Fruit fly (Drosophila melanogaster) whole organism, embryonic: ENCODE measurements around the gene CG32023.
A peak's percentile ranks its signal among the peaks of the same experiment; 100 is the strongest.

Experiments
- Adf1 ChIP-seq: fragments of 200-800 bp; sonication (Bioruptor generic); IDR thresholded peaks from 2 replicates; pipeline ENCODE4 v1.3.6; 2022; ENCODE audit warnings: missing biosample characterization, missing genetic modification characterization
- Asciz ChIP-seq: fragments of 200-800 bp; sonication (Bioruptor generic); optimal IDR thresholded peaks from 2 replicates; lab custom pipeline; 2017; ENCODE audit warnings: missing biosample characterization, mild to moderate bottlenecking, missing genetic modification characterization, missing genetic modification reagents
- Atf3 ChIP-seq: fragments of 200-800 bp; sonication (Bioruptor generic); optimal IDR thresholded peaks from 3 replicates; lab custom pipeline; 2016; ENCODE audit warnings: missing biosample characterization, missing genetic modification characterization
- Atf6 ChIP-seq: fragments of 200-800 bp; sonication (Bioruptor generic); IDR thresholded peaks from 2 replicates; pipeline ENCODE4 v1.3.6; 2022; ENCODE audit warnings: missing biosample characterization, missing genetic modification characterization
- Awh ChIP-seq: fragments of 200-800 bp; sonication (Bioruptor generic); IDR thresholded peaks from 2 replicates; pipeline ENCODE4, ENCODE4 v1.3.6; 2022; ENCODE audit warnings: missing biosample characterization, missing genetic modification characterization
- B-H1 ChIP-seq: fragments of 200-800 bp; sonication (Bioruptor generic); IDR thresholded peaks from 3 replicates; pipeline ENCODE4 v1.3.6; 2022; ENCODE audit warnings: missing biosample characterization, missing genetic modification characterization
- CG12744 ChIP-seq: fragments of 200-800 bp; sonication (Bioruptor generic); optimal IDR thresholded peaks from 2 replicates; lab custom pipeline; 2016; ENCODE audit warnings: missing biosample characterization, missing genetic modification characterization
- CG14014 ChIP-seq: fragments of 200-800 bp; sonication (Bioruptor generic); IDR thresholded peaks from 2 replicates; pipeline ENCODE4 v1.3.6; 2022; ENCODE audit warnings: missing biosample characterization, missing genetic modification characterization
- CG14050 ChIP-seq: fragments of 200-800 bp; sonication (Bioruptor generic); IDR thresholded peaks from 3 replicates; pipeline ENCODE4 v1.3.6; 2022; ENCODE audit warnings: missing biosample characterization, missing genetic modification characterization
- CG14667 ChIP-seq: fragments of 200-800 bp; sonication (Bioruptor generic); IDR thresholded peaks from 2 replicates; pipeline ENCODE4 v1.3.6; 2022; ENCODE audit warnings: missing biosample characterization, missing genetic modification characterization
- CG1529 ChIP-seq: fragments of 200-800 bp; sonication (Bioruptor generic); optimal IDR thresholded peaks from 3 replicates; lab custom pipeline; 2018; ENCODE audit warnings: missing biosample characterization, missing genetic modification characterization
- CG15601 ChIP-seq: fragments of 200-800 bp; sonication (Bioruptor generic); optimal IDR thresholded peaks from 3 replicates; lab custom pipeline; 2019; ENCODE audit warnings: missing biosample characterization, mild to moderate bottlenecking, missing genetic modification characterization, moderate library complexity
- CG15696 ChIP-seq: fragments of 200-800 bp; sonication (Bioruptor generic); optimal IDR thresholded peaks from 2 replicates; lab custom pipeline; 2019; ENCODE audit warnings: missing biosample characterization, mild to moderate bottlenecking, missing genetic modification characterization, moderate library complexity
- CG1603 ChIP-seq: fragments of 200-800 bp; sonication (Bioruptor generic); optimal IDR thresholded peaks from 2 replicates; lab custom pipeline; 2019; ENCODE audit warnings: missing biosample characterization, mild to moderate bottlenecking, missing genetic modification characterization, moderate library complexity
- CG16815 ChIP-seq: fragments of 200-800 bp; sonication (Bioruptor generic); optimal IDR thresholded peaks from 3 replicates; lab custom pipeline; 2017; ENCODE audit warnings: missing biosample characterization, mild to moderate bottlenecking, missing genetic modification characterization
- CG17328 ChIP-seq: fragments of 200-800 bp; sonication (Bioruptor generic); IDR thresholded peaks from 2 replicates; pipeline ENCODE4 v1.3.6; 2022; ENCODE audit warnings: missing biosample characterization, missing genetic modification characterization
- CG17912 ChIP-seq: fragments of 200-800 bp; sonication (Bioruptor generic); optimal IDR thresholded peaks from 2 replicates; lab custom pipeline; 2018; ENCODE audit warnings: missing biosample characterization, mild to moderate bottlenecking, missing genetic modification characterization
- CG3163 ChIP-seq: fragments of 200-800 bp; sonication (Bioruptor generic); optimal IDR thresholded peaks from 3 replicates; lab custom pipeline; 2016; ENCODE audit warnings: missing biosample characterization, missing genetic modification characterization
- CG3847 ChIP-seq: fragments of 200-800 bp; sonication (Bioruptor generic); IDR thresholded peaks from 2 replicates; pipeline ENCODE4 v1.3.6; 2022; ENCODE audit warnings: missing biosample characterization, missing genetic modification characterization
- CG3995 ChIP-seq: fragments of 200-800 bp; sonication (Bioruptor generic); optimal IDR thresholded peaks from 3 replicates; lab custom pipeline; 2016; ENCODE audit warnings: missing biosample characterization, missing genetic modification characterization
- CG4424 ChIP-seq: fragments of 200-800 bp; sonication (Bioruptor generic); optimal IDR thresholded peaks from 3 replicates; lab custom pipeline; 2016; ENCODE audit warnings: missing biosample characterization, missing genetic modification characterization
- CG4707 ChIP-seq: fragments of 200-800 bp; sonication (Bioruptor generic); optimal IDR thresholded peaks from 2 replicates; lab custom pipeline; 2018; ENCODE audit warnings: missing biosample characterization, mild to moderate bottlenecking, missing genetic modification characterization, moderate library complexity
- CG4730 ChIP-seq: fragments of 200-800 bp; sonication (Bioruptor generic); IDR thresholded peaks from 2 replicates; pipeline ENCODE4 v1.3.6; 2022; ENCODE audit warnings: missing biosample characterization, missing genetic modification characterization
- CG4820 ChIP-seq: fragments of 200-800 bp; sonication (Bioruptor generic); optimal IDR thresholded peaks from 3 replicates; lab custom pipeline; 2016; ENCODE audit warnings: missing biosample characterization, missing genetic modification characterization
- CG5953 ChIP-seq: fragments of 200-800 bp; sonication (Bioruptor generic); IDR thresholded peaks from 2 replicates; pipeline ENCODE4 v1.3.6; 2022; ENCODE audit warnings: missing biosample characterization, missing genetic modification characterization
- CG7786 ChIP-seq: fragments of 200-800 bp; sonication (Bioruptor generic); optimal IDR thresholded peaks from 2 replicates; lab custom pipeline; 2016; ENCODE audit warnings: missing biosample characterization, missing genetic modification characterization
- CG8359 ChIP-seq: fragments of 200-800 bp; sonication (Bioruptor generic); optimal IDR thresholded peaks from 2 replicates; lab custom pipeline; 2017; ENCODE audit warnings: missing biosample characterization, mild to moderate bottlenecking, missing genetic modification characterization, borderline replicate concordance
- Fer3 ChIP-seq: fragments of 200-800 bp; sonication (Bioruptor generic); optimal IDR thresholded peaks from 2 replicates; lab custom pipeline; 2018; ENCODE audit warnings: missing biosample characterization, mild to moderate bottlenecking, missing genetic modification characterization, moderate library complexity
- Hmx ChIP-seq: fragments of 200-800 bp; sonication (Bioruptor generic); optimal IDR thresholded peaks from 2 replicates; lab custom pipeline; 2016; ENCODE audit warnings: missing biosample characterization, missing genetic modification characterization
- Mes4 ChIP-seq: fragments of 200-800 bp; sonication (Bioruptor generic); optimal IDR thresholded peaks from 2 replicates; lab custom pipeline; 2016; ENCODE audit warnings: missing biosample characterization, missing genetic modification characterization
- Trl ChIP-seq, 3 experiments: fragments of >200 bp in 2 of 3; fragments of 200-800 bp in 1 of 3; sonication (Bioruptor generic) in 1 of 3; optimal IDR thresholded peaks; 2 replicates in 1 of 3; 3 replicates in 2 of 3; lab custom pipeline; 2016 to 2017; ENCODE audit warnings: missing biosample characterization in 1 of 3, missing genetic modification characterization in 1 of 3
- chif ChIP-seq, 2 experiments: fragments of 200-800 bp; sonication (Bioruptor generic); optimal IDR thresholded peaks; 3 replicates each; lab custom pipeline; 2016; ENCODE audit warnings: missing biosample characterization in 2 of 2, missing genetic modification characterization in 2 of 2
- chinmo ChIP-seq: fragments of 200-800 bp; sonication (Bioruptor generic); IDR thresholded peaks from 4 replicates; pipeline ENCODE4 v1.3.6; 2022; ENCODE audit warnings: missing biosample characterization, missing genetic modification characterization; ENCODE audit not compliant: partially characterized antibody
- crc ChIP-seq: fragments of 200-800 bp; sonication (Bioruptor generic); optimal IDR thresholded peaks from 2 replicates; lab custom pipeline; 2016; ENCODE audit warnings: missing biosample characterization, missing genetic modification characterization
- emc ChIP-seq: fragments of 200-800 bp; sonication (Bioruptor generic); optimal IDR thresholded peaks from 2 replicates; lab custom pipeline; 2016; ENCODE audit warnings: missing biosample characterization, missing genetic modification characterization
- gce ChIP-seq: fragments of 200-800 bp; sonication (Bioruptor generic); IDR thresholded peaks from 3 replicates; pipeline ENCODE4 v1.3.6; 2022; ENCODE audit warnings: missing biosample characterization, missing genetic modification characterization
- insv ChIP-seq, 2 experiments: fragments of 200-800 bp; sonication (Bioruptor generic); optimal IDR thresholded peaks; 3 replicates each; lab custom pipeline; 2016 to 2018; ENCODE audit warnings: missing biosample characterization in 2 of 2, missing genetic modification characterization in 2 of 2
- kah ChIP-seq: fragments of 200-800 bp; sonication (Bioruptor generic); optimal IDR thresholded peaks from 2 replicates; lab custom pipeline; 2018; ENCODE audit warnings: missing biosample characterization, mild to moderate bottlenecking, missing genetic modification characterization
- klu ChIP-seq: fragments of 200-800 bp; sonication (Bioruptor generic); IDR thresholded peaks from 2 replicates; pipeline ENCODE4 v1.3.6; 2022; ENCODE audit warnings: missing biosample characterization, missing genetic modification characterization
- lbe ChIP-seq: fragments of 200-800 bp; sonication (Bioruptor generic); optimal IDR thresholded peaks from 2 replicates; lab custom pipeline; 2016; ENCODE audit warnings: missing biosample characterization, mild to moderate bottlenecking, missing genetic modification characterization
- maf-S ChIP-seq: fragments of 200-800 bp; sonication (Bioruptor generic); optimal IDR thresholded peaks from 2 replicates; lab custom pipeline; 2016; ENCODE audit warnings: missing biosample characterization, missing genetic modification characterization
- mld ChIP-seq: fragments of 200-800 bp; sonication (Bioruptor generic); IDR thresholded peaks from 3 replicates; pipeline ENCODE4 v1.3.6; 2022; ENCODE audit warnings: missing biosample characterization, missing genetic modification characterization; ENCODE audit not compliant: partially characterized antibody
- ranshi ChIP-seq: fragments of 200-800 bp; sonication (Bioruptor generic); IDR thresholded peaks from 2 replicates; pipeline ENCODE4 v1.3.6; 2022; ENCODE audit warnings: missing biosample characterization, missing genetic modification characterization
- schlank ChIP-seq: fragments of 200-800 bp; sonication (Bioruptor generic); optimal IDR thresholded peaks from 2 replicates; lab custom pipeline; 2018; ENCODE audit warnings: missing biosample characterization, mild to moderate bottlenecking, missing genetic modification characterization
- slbo ChIP-seq: fragments of 200-800 bp; sonication (Bioruptor generic); IDR thresholded peaks from 2 replicates; pipeline ENCODE4 v1.3.6; 2022; ENCODE audit warnings: missing biosample characterization, missing genetic modification characterization
- slp2 ChIP-seq: fragments of 200-800 bp; sonication (Bioruptor generic); optimal IDR thresholded peaks from 2 replicates; lab custom pipeline; 2016; ENCODE audit warnings: missing biosample characterization, missing genetic modification characterization
- so ChIP-seq: fragments of 200-800 bp; sonication (Bioruptor generic); IDR thresholded peaks from 3 replicates; pipeline ENCODE4 v1.3.6; 2022; ENCODE audit warnings: missing biosample characterization, missing genetic modification characterization
- tin ChIP-seq: fragments of 200-800 bp; sonication (Bioruptor generic); optimal IDR thresholded peaks from 3 replicates; lab custom pipeline; 2016; ENCODE audit warnings: missing biosample characterization, missing genetic modification characterization
- tna ChIP-seq: fragments of 200-800 bp; sonication (Bioruptor generic); IDR thresholded peaks from 2 replicates; pipeline ENCODE4 v1.3.6; 2022; ENCODE audit warnings: missing biosample characterization, missing genetic modification characterization; ENCODE audit not compliant: partially characterized antibody
- wdn ChIP-seq: fragments of 200-800 bp; sonication (Bioruptor generic); IDR thresholded peaks from 2 replicates; pipeline ENCODE4 v1.3.6; 2022; ENCODE audit warnings: missing biosample characterization, missing genetic modification characterization
- zfh2 ChIP-seq: fragments of 200-800 bp; sonication (Bioruptor generic); optimal IDR thresholded peaks from 2 replicates; lab custom pipeline; 2016; ENCODE audit warnings: missing biosample characterization, missing genetic modification characterization

CG32023 gene

DNA sequence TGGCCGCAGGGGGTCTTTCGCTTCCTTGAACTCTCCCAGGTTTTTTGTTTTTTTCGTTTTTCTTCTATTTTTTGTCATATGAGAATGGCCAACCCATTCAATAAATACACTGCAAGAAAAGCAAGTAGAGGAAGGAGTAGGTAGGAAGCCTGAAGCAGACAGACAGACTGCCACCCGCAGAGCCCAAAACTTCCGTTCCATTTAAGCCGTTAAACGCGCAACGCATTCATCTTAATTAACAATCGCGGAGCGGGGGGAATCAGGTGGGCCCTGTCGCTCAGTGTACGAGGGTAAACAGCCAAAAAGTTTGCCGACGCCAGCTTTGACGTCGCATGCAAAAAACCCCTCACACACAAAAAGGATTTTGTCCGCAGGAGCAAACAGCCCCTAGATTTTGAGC, 48.9 kb upstream of the CG32023 start (continued):
- TF ChIP-seq Atf6 (GFP tag; lab: Robert Waterston, UW): peak; percentile 54
- TF ChIP-seq CG4424 (GFP tag; lab: Kevin White, UChicago): peak; percentile 17
- no peak for TF ChIP-seq wdn (GFP tag; lab: Robert Waterston, UW)
- no peak for TF ChIP-seq emc
- no peak for TF ChIP-seq chif (GFP tag; optimal IDR thresholded peaks at IDR 0.05; lab: Kevin White, UChicago)
- TF ChIP-seq B-H1 (GFP tag; lab: Robert Waterston, UW): peak; percentile 33; the same call in 2 of the 3 replicates
- peak; percentile 17; the same call in 1 of the 2 replicates for TF ChIP-seq Awh
- peak; percentile 37; the same call in 1 of the 2 replicates for TF ChIP-seq ranshi (GFP tag; lab: Robert Waterston, UW)
- TF ChIP-seq tna (GFP tag; lab: Robert Waterston, UW): no peak
- no peak for TF ChIP-seq CG4730
- TF ChIP-seq CG14050 (GFP tag; lab: Robert Waterston, UW): no peak
- TF ChIP-seq Asciz (GFP tag; lab: Kevin White, UChicago): no peak
- TF ChIP-seq CG17912: no peak
- 0 out of 3 replicates have a peak, but pooled peaks have one; percentile 24 for TF ChIP-seq gce (GFP tag; lab: Robert Waterston, UW)
- no peak for TF ChIP-seq CG1529 (GFP tag; lab: Kevin White, UChicago)
- no peak for TF ChIP-seq CG15601 (tag; lab: Kevin White, UChicago)
- TF ChIP-seq Adf1 (GFP tag; lab: Robert Waterston, UW): no peak
- peak; percentile 6 for TF ChIP-seq Fer3
- TF ChIP-seq CG3163: no peak
- no peak for TF ChIP-seq insv (GFP tag; optimal IDR thresholded peaks at IDR 0.05; lab: Kevin White, UChicago)
- peak; percentile 24; the same call in 1 of the 2 replicates for TF ChIP-seq CG3847 (GFP tag; lab: Robert Waterston, UW)
- 0 out of 2 replicates have a peak, but pooled peaks have one; percentile 32 for TF ChIP-seq CG14667
- TF ChIP-seq CG12744 (GFP tag; lab: Kevin White, UChicago): no peak
- no peak for TF ChIP-seq Hmx (GFP tag; lab: Kevin White, UChicago)
- 0 out of 2 replicates have a peak, but pooled peaks have one; percentile 15 for TF ChIP-seq CG17328 (GFP tag; lab: Robert Waterston, UW)
- TF ChIP-seq CG3995 (GFP tag; lab: Kevin White, UChicago): no peak
- TF ChIP-seq CG1603: peak; percentile 56
- no peak for TF ChIP-seq CG15696
- TF ChIP-seq chinmo: 0 out of 4 replicates have a peak, but pooled peaks have one; percentile 21
- peak; percentile 49; the same call in 1 of the 2 replicates for TF ChIP-seq CG5953 (GFP tag; lab: Robert Waterston, UW)
- TF ChIP-seq CG4820 (GFP tag; lab: Kevin White, UChicago): no peak
- TF ChIP-seq tin (GFP tag; lab: Kevin White, UChicago): no peak
- TF ChIP-seq slbo (GFP tag; lab: Robert Waterston, UW): peak; percentile 82
- TF ChIP-seq mld (GFP tag; lab: Robert Waterston, UW): no peak
- TF ChIP-seq crc (GFP tag; lab: Kevin White, UChicago): no peak
- no peak for TF ChIP-seq Mes4 (GFP tag; lab: Kevin White, UChicago)
- no peak for TF ChIP-seq Trl (optimal IDR thresholded peaks at IDR 0.05; lab: Kevin White, UChicago)
- peak; percentile 12 for TF ChIP-seq Trl (GFP tag; optimal IDR thresholded peaks at IDR 0.05; lab: Kevin White, UChicago)
- TF ChIP-seq zfh2 (GFP tag; lab: Kevin White, UChicago): peak; percentile 16
- TF ChIP-seq so (GFP tag; lab: Robert Waterston, UW): peak; percentile 60; the same call in 1 of the 3 replicates
- no peak for TF ChIP-seq schlank (tag; lab: Kevin White, UChicago)
- no peak for TF ChIP-seq CG4707 (GFP tag; lab: Kevin White, UChicago)
- TF ChIP-seq lbe (GFP tag; lab: Kevin White, UChicago): no peak
- TF ChIP-seq Atf3 (GFP tag; lab: Kevin White, UChicago): no peak
- TF ChIP-seq klu (GFP tag; lab: Robert Waterston, UW): no peak
- no peak for TF ChIP-seq kah (GFP tag; lab: Kevin White, UChicago)
- peak; percentile 14 for TF ChIP-seq CG7786 (GFP tag; lab: Kevin White, UChicago)
- no peak for TF ChIP-seq CG8359 (GFP tag; lab: Kevin White, UChicago)
- peak; percentile 48; the same call in 1 of the 2 replicates for TF ChIP-seq CG14014 (GFP tag; lab: Robert Waterston, UW)
- TF ChIP-seq CG16815 (GFP tag; lab: Kevin White, UChicago): no peak
- no peak for TF ChIP-seq maf-S (GFP tag; lab: Kevin White, UChicago)
- no peak for TF ChIP-seq slp2 (GFP tag; lab: Kevin White, UChicago)
